Fruit fly (Drosophila melanogaster) whole organism, embryonic: ENCODE data around the gene CG17343.
A peak's percentile ranks its signal among the peaks of the same experiment; 100 is the strongest.

Experiments used
- Atf6 ChIP-seq: fragments of 200-800 bp; sonication (Bioruptor generic); IDR thresholded peaks from 2 replicates; pipeline ENCODE4 v1.3.6; 2022; ENCODE audit warnings: missing biosample characterization, missing genetic modification characterization
- CG10321 ChIP-seq: fragments of 200-800 bp; sonication (Bioruptor generic); IDR thresholded peaks from 2 replicates; pipeline ENCODE4 v1.3.6; 2022; ENCODE audit warnings: missing biosample characterization, missing genetic modification characterization
- CG10462 ChIP-seq: fragments of 200-800 bp; sonication (Bioruptor generic); optimal IDR thresholded peaks from 2 replicates; lab custom pipeline; 2016; ENCODE audit warnings: missing biosample characterization, missing genetic modification characterization
- CG10543 ChIP-seq: fragments of 200-800 bp; sonication (Bioruptor generic); optimal IDR thresholded peaks from 3 replicates; lab custom pipeline; 2017; ENCODE audit warnings: missing biosample characterization, mild to moderate bottlenecking, missing genetic modification characterization, moderate library complexity
- CG11504 ChIP-seq: fragments of 200-800 bp; sonication (Bioruptor generic); optimal IDR thresholded peaks from 3 replicates; lab custom pipeline; 2019; ENCODE audit warnings: missing biosample characterization, mild to moderate bottlenecking, missing genetic modification characterization, moderate library complexity
- CG11560 ChIP-seq: fragments of 200-800 bp; sonication (Bioruptor generic); IDR thresholded peaks from 3 replicates; pipeline ENCODE4 v1.3.6; 2022; ENCODE audit warnings: missing biosample characterization, missing genetic modification characterization
- CG12236 ChIP-seq: fragments of 200-800 bp; sonication (Bioruptor generic); optimal IDR thresholded peaks from 2 replicates; lab custom pipeline; 2016; ENCODE audit warnings: missing biosample characterization, missing genetic modification characterization
- CG12391 ChIP-seq: fragments of 200-800 bp; sonication (Bioruptor generic); optimal IDR thresholded peaks from 3 replicates; lab custom pipeline; 2018; ENCODE audit warnings: missing biosample characterization, mild to moderate bottlenecking, missing genetic modification characterization, moderate library complexity
- CG12744 ChIP-seq: fragments of 200-800 bp; sonication (Bioruptor generic); optimal IDR thresholded peaks from 2 replicates; lab custom pipeline; 2016; ENCODE audit warnings: missing biosample characterization, missing genetic modification characterization
- CG12942 ChIP-seq: fragments of 200-800 bp; sonication (Bioruptor generic); optimal IDR thresholded peaks from 3 replicates; lab custom pipeline; 2016; ENCODE audit warnings: missing biosample characterization, missing genetic modification characterization
- CG13123 ChIP-seq: fragments of 200-800 bp; sonication (Bioruptor generic); optimal IDR thresholded peaks from 2 replicates; lab custom pipeline; 2016; ENCODE audit warnings: missing biosample characterization, missing genetic modification characterization
- CG14441 ChIP-seq: fragments of 200-800 bp; sonication (Bioruptor generic); IDR thresholded peaks from 2 replicates; pipeline ENCODE4 v1.3.6; 2022; ENCODE audit warnings: missing biosample characterization, missing genetic modification characterization
- CG14710 ChIP-seq: fragments of 200-800 bp; sonication (Bioruptor generic); optimal IDR thresholded peaks from 3 replicates; lab custom pipeline; 2019; ENCODE audit warnings: missing biosample characterization, mild to moderate bottlenecking, missing genetic modification characterization, moderate library complexity
- CG14860 ChIP-seq: fragments of 200-800 bp; sonication (Bioruptor generic); IDR thresholded peaks from 3 replicates; pipeline ENCODE4 v1.3.6; 2022; ENCODE audit warnings: missing biosample characterization, missing genetic modification characterization; ENCODE audit not compliant: partially characterized antibody
- CG17361 ChIP-seq: fragments of 200-800 bp; sonication (Bioruptor generic); IDR thresholded peaks from 3 replicates; pipeline ENCODE4 v1.3.6; 2022; ENCODE audit warnings: missing biosample characterization, missing genetic modification characterization
- CG30020 ChIP-seq: fragments of 200-800 bp; optimal IDR thresholded peaks from 2 replicates; lab custom pipeline; 2019; ENCODE audit warnings: missing biosample characterization, mild to moderate bottlenecking, missing genetic modification characterization, moderate library complexity
- CG4328 ChIP-seq: fragments of 200-800 bp; sonication (Bioruptor generic); optimal IDR thresholded peaks from 3 replicates; lab custom pipeline; 2017; ENCODE audit warnings: missing biosample characterization, missing genetic modification reagents, missing genetic modification characterization
- CG6272 ChIP-seq: fragments of 200-800 bp; sonication (Bioruptor generic); IDR thresholded peaks from 2 replicates; pipeline ENCODE4 v1.3.6; 2022; ENCODE audit warnings: missing biosample characterization, missing genetic modification characterization
- CG6791 ChIP-seq: fragments of 200-800 bp; sonication (Bioruptor generic); IDR thresholded peaks from 3 replicates; pipeline ENCODE4 v1.3.6; 2022; ENCODE audit warnings: missing biosample characterization, missing genetic modification characterization; ENCODE audit not compliant: partially characterized antibody
- CG7963 ChIP-seq: fragments of 200-800 bp; sonication (Bioruptor generic); IDR thresholded peaks from 3 replicates; pipeline ENCODE4 v1.3.6; 2022; ENCODE audit warnings: missing biosample characterization, missing genetic modification characterization; ENCODE audit not compliant: partially characterized antibody
- CG8089 ChIP-seq: fragments of 200-800 bp; sonication (Bioruptor generic); optimal IDR thresholded peaks from 3 replicates; lab custom pipeline; 2016; ENCODE audit warnings: missing biosample characterization, missing genetic modification characterization
- CG8944 ChIP-seq: fragments of 200-800 bp; sonication (Bioruptor generic); optimal IDR thresholded peaks from 3 replicates; lab custom pipeline; 2016; ENCODE audit warnings: missing biosample characterization, missing genetic modification characterization
- CG9437 ChIP-seq: fragments of 200-800 bp; sonication (Bioruptor generic); optimal IDR thresholded peaks from 2 replicates; lab custom pipeline; 2018; ENCODE audit warnings: missing biosample characterization, mild to moderate bottlenecking, missing genetic modification characterization
- D19A ChIP-seq: fragments of 200-800 bp; optimal IDR thresholded peaks from 3 replicates; lab custom pipeline; 2019; ENCODE audit warnings: missing biosample characterization, mild to moderate bottlenecking, missing genetic modification characterization, moderate library complexity
- Dref ChIP-seq: fragments of 200-800 bp; sonication (Bioruptor generic); IDR thresholded peaks from 2 replicates; pipeline ENCODE4 v1.3.6; 2022; ENCODE audit warnings: missing biosample characterization, missing genetic modification characterization
- Drgx ChIP-seq: fragments of 200-800 bp; sonication (Bioruptor generic); IDR thresholded peaks from 2 replicates; pipeline ENCODE4 v1.3.6; 2022; ENCODE audit warnings: missing biosample characterization, missing genetic modification characterization
- E2f2 ChIP-seq: fragments of 200-800 bp; sonication (Bioruptor generic); IDR thresholded peaks from 2 replicates; pipeline ENCODE4 v1.3.6; 2022; ENCODE audit warnings: missing biosample characterization, missing genetic modification characterization
- Gug ChIP-seq: fragments of 200-800 bp; sonication (Bioruptor generic); IDR thresholded peaks from 4 replicates; pipeline ENCODE4 v1.3.6; 2022; ENCODE audit warnings: missing biosample characterization, missing genetic modification characterization
- HLHmδ ChIP-seq: fragments of 200-800 bp; sonication (Bioruptor generic); optimal IDR thresholded peaks from 2 replicates; lab custom pipeline; 2018; ENCODE audit warnings: missing biosample characterization, mild to moderate bottlenecking, missing genetic modification characterization, moderate library complexity
- HmgZ ChIP-seq: fragments of 200-800 bp; sonication (Bioruptor generic); optimal IDR thresholded peaks from 2 replicates; lab custom pipeline; 2018; ENCODE audit warnings: missing biosample characterization, mild to moderate bottlenecking, missing genetic modification characterization
- Med ChIP-seq: fragments of 200-800 bp; sonication (Bioruptor generic); peaks from one replicate; lab custom pipeline; 2016; ENCODE audit warnings: missing biosample characterization, missing genetic modification characterization, mild to moderate bottlenecking, inconsistent platforms, moderate library complexity
- Pdp1 ChIP-seq, 2 experiments: fragments of 200-800 bp; sonication (Bioruptor generic); optimal IDR thresholded peaks; 3 replicates each; lab custom pipeline; 2016; ENCODE audit warnings: missing biosample characterization in 2 of 2, missing genetic modification characterization in 2 of 2, mild to moderate bottlenecking in 1 of 2, moderate library complexity in 1 of 2
- Scr ChIP-seq: fragments of 200-800 bp; sonication (Bioruptor generic); IDR thresholded peaks from 2 replicates; pipeline ENCODE4 v1.3.6; 2022; ENCODE audit warnings: missing biosample characterization, missing genetic modification characterization; ENCODE audit not compliant: partially characterized antibody
- ap ChIP-seq: fragments of 200-800 bp; sonication (Bioruptor generic); IDR thresholded peaks from 2 replicates; pipeline ENCODE4 v1.3.6; 2022; ENCODE audit warnings: missing biosample characterization, missing genetic modification characterization
- chinmo ChIP-seq: fragments of 200-800 bp; sonication (Bioruptor generic); IDR thresholded peaks from 4 replicates; pipeline ENCODE4 v1.3.6; 2022; ENCODE audit warnings: missing biosample characterization, missing genetic modification characterization; ENCODE audit not compliant: partially characterized antibody
- dan ChIP-seq: fragments of 200-800 bp; sonication (Bioruptor generic); IDR thresholded peaks from 2 replicates; pipeline ENCODE4 v1.3.6; 2022; ENCODE audit warnings: missing biosample characterization, missing genetic modification characterization
- dpn ChIP-seq, 2 experiments: fragments of 200-800 bp; sonication (Bioruptor generic); optimal IDR thresholded peaks; 3 replicates each; lab custom pipeline; 2016; ENCODE audit warnings: missing biosample characterization in 2 of 2, missing genetic modification characterization in 2 of 2
- fru ChIP-seq: fragments of >200 bp; optimal IDR thresholded peaks from 2 replicates; lab custom pipeline; 2017
- gro ChIP-seq: fragments of 200-800 bp; sonication (Bioruptor generic); optimal IDR thresholded peaks from 2 replicates; lab custom pipeline; 2016; ENCODE audit warnings: missing biosample characterization, missing genetic modification characterization
- hbn ChIP-seq: fragments of 200-800 bp; sonication (Bioruptor generic); IDR thresholded peaks from 2 replicates; pipeline ENCODE4 v1.3.6; 2022; ENCODE audit warnings: missing biosample characterization, missing genetic modification characterization; ENCODE audit not compliant: partially characterized antibody
- inv ChIP-seq: fragments of 200-800 bp; sonication (Bioruptor generic); IDR thresholded peaks from 2 replicates; pipeline ENCODE4 v1.3.6; 2022; ENCODE audit warnings: missing biosample characterization, missing genetic modification characterization; ENCODE audit not compliant: partially characterized antibody
- knrl ChIP-seq: fragments of 200-800 bp; sonication (Bioruptor generic); IDR thresholded peaks from 3 replicates; pipeline ENCODE4 v1.3.6; 2022; ENCODE audit warnings: missing biosample characterization, missing genetic modification characterization; ENCODE audit not compliant: partially characterized antibody
- mld ChIP-seq: fragments of 200-800 bp; sonication (Bioruptor generic); IDR thresholded peaks from 3 replicates; pipeline ENCODE4 v1.3.6; 2022; ENCODE audit warnings: missing biosample characterization, missing genetic modification characterization; ENCODE audit not compliant: partially characterized antibody
- phol ChIP-seq: fragments of 200-800 bp; sonication (Bioruptor generic); optimal IDR thresholded peaks from 3 replicates; lab custom pipeline; 2018; ENCODE audit warnings: missing biosample characterization, mild to moderate bottlenecking, missing genetic modification characterization, moderate library complexity
- run ChIP-seq: fragments of 200-800 bp; sonication (Bioruptor generic); optimal IDR thresholded peaks from 3 replicates; lab custom pipeline; 2018; ENCODE audit warnings: missing biosample characterization, mild to moderate bottlenecking, missing genetic modification characterization
- sens ChIP-seq: fragments of 200-800 bp; sonication (Bioruptor generic); peaks from one replicate; lab custom pipeline; 2016; ENCODE audit warnings: missing biosample characterization, missing genetic modification characterization
- ssp ChIP-seq: fragments of 200-800 bp; sonication (Bioruptor generic); IDR thresholded peaks from 2 replicates; pipeline ENCODE4 v1.3.6; 2022; ENCODE audit warnings: missing biosample characterization, missing genetic modification characterization
- stwl ChIP-seq: fragments of 200-800 bp; sonication (Bioruptor generic); optimal IDR thresholded peaks from 3 replicates; lab custom pipeline; 2018; ENCODE audit warnings: missing biosample characterization, mild to moderate bottlenecking, missing genetic modification characterization, moderate library complexity
- tll ChIP-seq, 2 experiments: fragments of 200-800 bp in 1 of 2; fragments of >200 bp in 1 of 2; sonication (Bioruptor generic) in 1 of 2; optimal IDR thresholded peaks; 2 replicates each; lab custom pipeline; 2017 to 2019; ENCODE audit warnings: missing biosample characterization in 2 of 2, missing genetic modification characterization in 2 of 2, mild to moderate bottlenecking in 1 of 2, moderate library complexity in 1 of 2
- tna ChIP-seq: fragments of 200-800 bp; sonication (Bioruptor generic); IDR thresholded peaks from 2 replicates; pipeline ENCODE4 v1.3.6; 2022; ENCODE audit warnings: missing biosample characterization, missing genetic modification characterization; ENCODE audit not compliant: partially characterized antibody

CG17343 gene

DNA sequence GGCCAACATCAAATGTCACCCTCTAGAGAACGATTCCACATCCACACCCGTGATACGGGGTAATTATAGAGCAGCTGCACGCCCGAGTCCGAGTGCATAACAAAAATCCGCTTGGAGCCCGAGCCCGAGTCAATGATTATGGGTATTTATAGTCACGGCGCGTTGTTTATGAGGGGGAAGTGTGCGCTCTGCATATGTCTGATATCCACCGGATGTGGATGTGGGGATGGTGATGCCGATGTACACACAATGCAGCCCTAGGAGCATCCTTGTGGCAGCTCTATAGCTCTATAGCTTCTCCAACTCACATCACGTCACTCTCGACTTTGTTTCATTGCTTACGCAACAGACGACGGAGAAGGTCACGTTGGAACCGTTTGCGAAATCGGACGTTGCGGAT is 27.3 kb upstream of the CG17343 start:
- TF ChIP-seq E2f2 (GFP tag; lab: Robert Waterston, UW) (0 out of 2 replicates have a peak, but pooled peaks have one; percentile 7), CG12236 (GFP tag; lab: Kevin White, UChicago) (no peak), CG12942 (GFP tag; lab: Kevin White, UChicago) (no peak), ap (GFP tag; lab: Robert Waterston, UW) (no peak), Gug (GFP tag; lab: Robert Waterston, UW) (no peak), ssp (GFP tag; lab: Robert Waterston, UW) (peak; percentile 13; the same call in 1 of the 2 replicates), HLHmδ (GFP tag; lab: Kevin White, UChicago) (peak; percentile 67), CG12744 (GFP tag; lab: Kevin White, UChicago) (no peak), Pdp1 (GFP tag; optimal IDR thresholded peaks at IDR 0.05; lab: Kevin White, UChicago) (peak in 1 of 2 experiments; percentile 59), tll (GFP tag; optimal IDR thresholded peaks at IDR 0.05; lab: Kevin White, UChicago) (no peak), CG11504 (tag; lab: Kevin White, UChicago) (no peak), Drgx (GFP tag; lab: Robert Waterston, UW) (0 out of 2 replicates have a peak, but pooled peaks have one; percentile 9), CG10462 (no peak), CG14860 (GFP tag; lab: Robert Waterston, UW) (0 out of 3 replicates have a peak, but pooled peaks have one; percentile 29), Med (GFP tag; lab: Kevin White, UChicago) (peak; percentile 59), CG11560 (tag; lab: Robert Waterston, UW) (no peak), CG10543 (no peak), CG12391 (tag; lab: Kevin White, UChicago) (no peak), CG8944 (GFP tag; lab: Kevin White, UChicago) (no peak), sens (GFP tag; lab: Kevin White, UChicago) (no peak), run (tag; lab: Kevin White, UChicago) (no peak), CG6272 (GFP tag; lab: Robert Waterston, UW) (no peak), CG17361 (GFP tag; lab: Robert Waterston, UW) (no peak)

- peak; percentile 81 for TF ChIP-seq Scr (GFP tag; lab: Robert Waterston, UW)
- no peak for TF ChIP-seq CG14441
- TF ChIP-seq fru (lab: Kevin White, UChicago) = no peak
- no peak for TF ChIP-seq CG8089
- peak; percentile 22 for TF ChIP-seq CG14710 (tag; lab: Kevin White, UChicago)
- peak; percentile 12 for TF ChIP-seq HmgZ (tag; lab: Kevin White, UChicago)
- TF ChIP-seq Atf6 (GFP tag; lab: Robert Waterston, UW) = no peak
- peak; percentile 62; the same call in 2 of the 3 replicates for TF ChIP-seq CG7963 (GFP tag; lab: Robert Waterston, UW)
- TF ChIP-seq tna (GFP tag; lab: Robert Waterston, UW) = peak; percentile 64
- TF ChIP-seq CG13123 (GFP tag; lab: Kevin White, UChicago) = no peak
- TF ChIP-seq CG9437 (GFP tag; lab: Kevin White, UChicago) = peak; percentile 21
- peak; percentile 59 for TF ChIP-seq stwl (tag; lab: Kevin White, UChicago)
- TF ChIP-seq D19A = no peak
- TF ChIP-seq phol (tag; lab: Kevin White, UChicago) = peak; percentile 17
- peak; percentile 76 for TF ChIP-seq CG6791 (GFP tag; lab: Robert Waterston, UW)
- TF ChIP-seq CG10321 (GFP tag; lab: Robert Waterston, UW) = no peak
- peak; percentile 75 for TF ChIP-seq knrl (GFP tag; lab: Robert Waterston, UW)
- no peak for TF ChIP-seq CG4328
- no peak; the same call in 2 of the 3 replicates for TF ChIP-seq mld
- peak; percentile 69 for TF ChIP-seq Dref (GFP tag; lab: Robert Waterston, UW)
- no peak for TF ChIP-seq dan (GFP tag; lab: Robert Waterston, UW)
- TF ChIP-seq CG30020 (tag; lab: Kevin White, UChicago) = peak; percentile 78
- peak; percentile 67 for TF ChIP-seq hbn (GFP tag; lab: Robert Waterston, UW)
- no peak for TF ChIP-seq chinmo (GFP tag; lab: Robert Waterston, UW)
- TF ChIP-seq inv (GFP tag; lab: Robert Waterston, UW) = peak; percentile 61
- no peak for TF ChIP-seq dpn (GFP tag; optimal IDR thresholded peaks at IDR 0.05; lab: Kevin White, UChicago)
- TF ChIP-seq gro (GFP tag; lab: Kevin White, UChicago) = no peak
Observed at dm6 chr2L:19041590-19041989, 23.1 kb upstream of the CG17343 start, which contains the start of gene Catsup. Catsup (plus strand) TSS chr2L:19041862.
